Worm (Caenorhabditis elegans) whole organism, L3 larva: Measurements from ENCODE around the gene nos-2.

Source experiments
- R02D3.7 ChIP-seq: fragments of 150-350 bp; optimal IDR thresholded peaks from 2 replicates; lab custom pipeline; 2014; ENCODE audit warnings: missing biosample characterization, missing genetic modification characterization
- ZK546.5 ChIP-seq: sonication (generic microtip); optimal IDR thresholded peaks from 2 replicates; lab custom pipeline; 2017; ENCODE audit warnings: missing biosample characterization, missing genetic modification characterization
- aly-2 ChIP-seq: fragments of 150-350 bp; optimal IDR thresholded peaks from 2 replicates; lab custom pipeline; 2014; ENCODE audit warnings: missing biosample characterization, missing genetic modification characterization
- ama-1 ChIP-seq: fragments of 150-350 bp; optimal IDR thresholded peaks from 2 replicates; lab custom pipeline; 2018
- ceh-16 ChIP-seq: sonication (generic microtip); optimal IDR thresholded peaks from 2 replicates; lab custom pipeline; 2017; ENCODE audit warnings: missing biosample characterization, missing genetic modification characterization
- daf-12 ChIP-seq: fragments of 150-350 bp; optimal IDR thresholded peaks from 2 replicates; lab custom pipeline; 2014; ENCODE audit warnings: missing biosample characterization, missing genetic modification reagents, missing genetic modification characterization
- elt-2 ChIP-seq: sonication (generic microtip); optimal IDR thresholded peaks from 2 replicates; lab custom pipeline; 2016; ENCODE audit warnings: missing genetic modification reagents, mild to moderate bottlenecking, missing genetic modification characterization, missing compliant biosample characterization
- elt-3 ChIP-seq, 3 experiments: fragments of 150-350 bp in 1 of 3; sonication (generic microtip) in 2 of 3; optimal IDR thresholded peaks; 2 replicates in 2 of 3; 4 replicates in 1 of 3; lab custom pipeline; 2014 to 2017; ENCODE audit warnings: missing biosample characterization in 3 of 3, missing genetic modification characterization in 3 of 3
- eor-1 ChIP-seq, 2 experiments: fragments of 150-350 bp; optimal IDR thresholded peaks; 2 replicates each; lab custom pipeline; 2014 to 2018; ENCODE audit warnings: missing biosample characterization in 2 of 2, missing genetic modification characterization in 2 of 2
- fos-1 ChIP-seq: fragments of 150-350 bp; optimal IDR thresholded peaks from 2 replicates; lab custom pipeline; 2014; ENCODE audit warnings: missing biosample characterization, missing genetic modification characterization
- jun-1 ChIP-seq: fragments of 150-350 bp; optimal IDR thresholded peaks from 2 replicates; lab custom pipeline; 2014; ENCODE audit warnings: missing biosample characterization, missing genetic modification reagents, missing genetic modification characterization
- lsy-12 ChIP-seq: sonication (generic microtip); optimal IDR thresholded peaks from 2 replicates; lab custom pipeline; 2016; ENCODE audit warnings: mild to moderate bottlenecking, missing genetic modification characterization, missing compliant biosample characterization
- nfya-1 ChIP-seq: sonication (generic microtip); optimal IDR thresholded peaks from 2 replicates; lab custom pipeline; 2017; ENCODE audit warnings: missing genetic modification characterization, mild to moderate bottlenecking, missing compliant biosample characterization, antibody characterized with exemption, moderate library complexity; ENCODE audit not compliant: insufficient read depth
- nhr-12 ChIP-seq: fragments of 150-350 bp; optimal IDR thresholded peaks from 2 replicates; lab custom pipeline; 2014; ENCODE audit warnings: missing biosample characterization, missing genetic modification characterization
- nhr-23 ChIP-seq: fragments of 150-350 bp; optimal IDR thresholded peaks from 2 replicates; lab custom pipeline; 2014; ENCODE audit warnings: missing biosample characterization, missing genetic modification reagents, missing genetic modification characterization
- nhr-237 ChIP-seq: fragments of 150-350 bp; optimal IDR thresholded peaks from 2 replicates; lab custom pipeline; 2014; ENCODE audit warnings: missing biosample characterization, missing genetic modification characterization
- nhr-28 ChIP-seq: fragments of 150-350 bp; optimal IDR thresholded peaks from 2 replicates; lab custom pipeline; 2014; ENCODE audit warnings: missing biosample characterization, missing genetic modification characterization
- nhr-76 ChIP-seq: fragments of 150-350 bp; sonication (generic microtip); optimal IDR thresholded peaks from 5 replicates; lab custom pipeline; 2014; ENCODE audit warnings: missing biosample characterization, missing genetic modification characterization
- skn-1 ChIP-seq: fragments of 150-350 bp; optimal IDR thresholded peaks from 2 replicates; lab custom pipeline; 2014; ENCODE audit warnings: missing biosample characterization, missing genetic modification characterization
- tbx-2 ChIP-seq: sonication (generic microtip); optimal IDR thresholded peaks from 2 replicates; lab custom pipeline; 2016; ENCODE audit warnings: mild to moderate bottlenecking, missing genetic modification characterization, missing compliant biosample characterization
- unc-39 ChIP-seq: sonication (generic microtip); optimal IDR thresholded peaks from 4 replicates; lab custom pipeline; 2017; ENCODE audit warnings: missing biosample characterization, missing genetic modification characterization
- unc-62 ChIP-seq: fragments of 150-350 bp; sonication (generic microtip); optimal IDR thresholded peaks from 4 replicates; lab custom pipeline; 2014; ENCODE audit warnings: missing biosample characterization, missing genetic modification reagents, missing genetic modification characterization
- zag-1 ChIP-seq: fragments of 150-350 bp; optimal IDR thresholded peaks from 2 replicates; lab custom pipeline; 2014; ENCODE audit warnings: missing biosample characterization, missing genetic modification characterization
- ztf-11 ChIP-seq: fragments of 150-350 bp; optimal IDR thresholded peaks from 2 replicates; lab custom pipeline; 2014; ENCODE audit warnings: missing biosample characterization, missing genetic modification characterization
- ztf-4 ChIP-seq: fragments of 150-350 bp; optimal IDR thresholded peaks from 2 replicates; lab custom pipeline; 2014; ENCODE audit warnings: missing biosample characterization, missing genetic modification characterization

The nos-2 gene

DNA sequence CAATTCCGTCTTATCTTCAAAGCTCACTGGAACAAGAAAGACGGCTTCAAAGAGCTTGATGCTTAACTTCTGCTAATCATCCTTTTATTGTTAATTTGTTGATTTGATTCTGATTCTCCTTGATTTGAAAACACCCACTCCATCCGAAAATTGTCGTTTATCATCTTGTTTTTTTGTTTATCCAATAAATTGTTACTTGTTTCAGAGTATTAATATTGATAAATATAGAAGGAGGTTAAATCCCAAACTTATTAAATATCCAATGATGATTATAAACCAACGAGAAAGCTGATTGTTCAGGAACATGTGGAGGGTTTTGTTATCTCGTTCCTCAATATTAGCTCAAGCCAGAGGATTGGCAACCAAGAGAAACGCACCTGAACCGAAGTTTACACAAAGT is 47.4 kb downstream of the nos-2 start, which contains the start of gene F10E7.6:
Gene F10E7.6, plus strand, starts transcription at position 301 of the 400 bp plus-strand sequence.
- TF ChIP-seq nhr-23 (tag; lab: Kevin White, UChicago) = no peak
- no peak for TF ChIP-seq tbx-2
- no peak for TF ChIP-seq unc-62 (GFP tag; lab: Kevin White, UChicago)

DNA sequence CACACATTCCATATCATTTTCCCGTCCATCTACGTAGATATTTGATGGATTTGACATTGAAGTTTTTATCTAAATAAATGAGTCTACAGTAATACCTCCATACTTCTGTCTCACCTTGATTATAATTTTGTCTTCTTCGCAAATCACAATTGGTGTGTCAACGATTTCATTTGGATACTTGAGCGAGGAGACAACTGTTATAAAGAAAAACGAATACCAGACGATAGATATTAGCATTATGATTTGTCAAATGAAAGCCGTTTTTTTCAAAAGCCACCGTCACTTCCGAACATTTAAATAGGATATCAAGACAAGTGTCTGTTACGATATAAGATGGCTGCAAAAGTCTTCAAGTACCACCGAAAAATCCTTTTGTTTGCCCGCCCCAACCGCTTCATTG is 50.2 kb downstream of the nos-2 start, which contains the start of gene cutl-5:
Gene cutl-5, minus strand, starts transcription at position 269 of the 400 bp plus-strand sequence.
- TF ChIP-seq nhr-23 (tag; lab: Kevin White, UChicago) (no peak), jun-1 (tag; lab: Kevin White, UChicago) (no peak), zag-1 (tag; lab: Kevin White, UChicago) (no peak), ama-1 (lab: Kevin White, UChicago) (no peak), nhr-12 (tag; lab: Kevin White, UChicago) (no peak), eor-1 (tag; optimal IDR thresholded peaks at IDR 0.05; lab: Kevin White, UChicago) (no peak), nhr-237 (no peak), aly-2 (tag; lab: Kevin White, UChicago) (no peak), R02D3.7 (tag; lab: Kevin White, UChicago) (no peak), nhr-76 (no peak), elt-3 (tag; optimal IDR thresholded peaks at IDR 0.05; lab: Kevin White, UChicago) (no peak), ztf-4 (tag; lab: Kevin White, UChicago) (no peak), ZK546.5 (tag; lab: Kevin White, UChicago) (no peak)

DNA sequence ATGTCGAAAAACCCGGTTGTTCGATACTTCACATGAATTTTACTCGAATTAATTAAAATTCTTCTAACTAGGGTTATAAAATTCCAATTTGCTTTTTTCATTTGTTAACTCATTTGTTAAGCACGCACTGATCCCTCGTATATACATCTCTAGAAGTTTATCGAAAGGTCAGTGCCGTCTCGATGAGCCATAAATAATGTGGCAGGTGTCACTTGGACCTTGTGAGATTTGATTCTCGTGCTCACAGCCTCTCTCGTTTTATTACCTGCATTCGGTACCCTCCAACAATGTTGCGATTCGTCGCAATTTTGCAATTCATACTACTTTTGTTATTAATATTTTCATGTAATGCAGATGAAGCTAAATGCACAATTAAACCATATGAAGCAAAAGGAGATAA is 50.9 kb downstream of the nos-2 start, which contains the start of gene spon-1:
Gene spon-1, plus strand, starts transcription at position 208 of the 400 bp plus-strand sequence.
- TF ChIP-seq lsy-12 (no peak), fos-1 (tag; lab: Kevin White, UChicago) (no peak), elt-2 (no peak), unc-39 (tag; lab: Kevin White, UChicago) (no peak), daf-12 (tag; lab: Kevin White, UChicago) (no peak), nhr-23 (tag; lab: Kevin White, UChicago) (no peak), ceh-16 (no peak), ztf-11 (tag; lab: Kevin White, UChicago) (no peak), R02D3.7 (tag; lab: Kevin White, UChicago) (no peak), nfya-1 (tag; lab: Kevin White, UChicago) (no peak), nhr-28 (no peak), skn-1 (no peak), unc-62 (GFP tag; lab: Kevin White, UChicago) (no peak), jun-1 (tag; lab: Kevin White, UChicago) (no peak)
